Worm (Caenorhabditis elegans) whole organism, L3 larva: ENCODE data around the gene shk-1.

Source experiments
- ZK546.5 ChIP-seq: sonication (generic microtip); optimal IDR thresholded peaks from 2 replicates; lab custom pipeline; 2017; ENCODE audit warnings: missing biosample characterization, missing genetic modification characterization
- aly-2 ChIP-seq: fragments of 150-350 bp; optimal IDR thresholded peaks from 2 replicates; lab custom pipeline; 2014; ENCODE audit warnings: missing biosample characterization, missing genetic modification characterization
- ama-1 ChIP-seq: fragments of 150-350 bp; optimal IDR thresholded peaks from 2 replicates; lab custom pipeline; 2018
- elt-3 ChIP-seq, 3 experiments: fragments of 150-350 bp in 1 of 3; sonication (generic microtip) in 2 of 3; optimal IDR thresholded peaks; 2 replicates in 2 of 3; 4 replicates in 1 of 3; lab custom pipeline; 2014 to 2017; ENCODE audit warnings: missing biosample characterization in 3 of 3, missing genetic modification characterization in 3 of 3
- fos-1 ChIP-seq: fragments of 150-350 bp; optimal IDR thresholded peaks from 2 replicates; lab custom pipeline; 2014; ENCODE audit warnings: missing biosample characterization, missing genetic modification characterization
- mdl-1 ChIP-seq: fragments of 150-350 bp; optimal IDR thresholded peaks from 2 replicates; lab custom pipeline; 2014; ENCODE audit warnings: missing biosample characterization, missing genetic modification characterization
- mml-1 ChIP-seq: fragments of 150-350 bp; sonication (generic microtip); optimal IDR thresholded peaks from 3 replicates; lab custom pipeline; 2014; ENCODE audit warnings: missing biosample characterization, missing genetic modification characterization
- nhr-11 ChIP-seq: fragments of 150-350 bp; optimal IDR thresholded peaks from 2 replicates; lab custom pipeline; 2014; ENCODE audit warnings: missing biosample characterization, missing genetic modification characterization
- nhr-76 ChIP-seq: fragments of 150-350 bp; sonication (generic microtip); optimal IDR thresholded peaks from 5 replicates; lab custom pipeline; 2014; ENCODE audit warnings: missing biosample characterization, missing genetic modification characterization
- pha-4 ChIP-seq: fragments of 150-350 bp; optimal IDR thresholded peaks from 2 replicates; lab custom pipeline; 2014; ENCODE audit warnings: missing biosample characterization, missing genetic modification reagents, missing genetic modification characterization
- pqm-1 ChIP-seq: fragments of 150-350 bp; optimal IDR thresholded peaks from 2 replicates; lab custom pipeline; 2017; ENCODE audit warnings: missing biosample characterization, missing genetic modification characterization, inconsistent platforms
- tbx-2 ChIP-seq: sonication (generic microtip); optimal IDR thresholded peaks from 2 replicates; lab custom pipeline; 2016; ENCODE audit warnings: mild to moderate bottlenecking, missing genetic modification characterization, missing compliant biosample characterization
- ztf-11 ChIP-seq: fragments of 150-350 bp; optimal IDR thresholded peaks from 2 replicates; lab custom pipeline; 2014; ENCODE audit warnings: missing biosample characterization, missing genetic modification characterization
- ztf-4 ChIP-seq: fragments of 150-350 bp; optimal IDR thresholded peaks from 2 replicates; lab custom pipeline; 2014; ENCODE audit warnings: missing biosample characterization, missing genetic modification characterization

- TF ChIP-seq mdl-1 (no peak), aly-2 (no peak), ama-1 (lab: Kevin White, UChicago) (no peak), ZK546.5 (tag; lab: Kevin White, UChicago) (no peak), pha-4 (tag; lab: Kevin White, UChicago) (no peak), ztf-4 (no peak), tbx-2 (tag; lab: Kevin White, UChicago) (no peak), nhr-11 (tag; lab: Kevin White, UChicago) (no peak), elt-3 (tag; optimal IDR thresholded peaks at IDR 0.05; lab: Kevin White, UChicago) (no peak), nhr-76 (tag; lab: Kevin White, UChicago) (no peak), pqm-1 (tag; lab: Kevin White, UChicago) (no peak), ztf-11 (tag; lab: Kevin White, UChicago) (no peak), mml-1 (tag; lab: Kevin White, UChicago) (no peak), fos-1 (no peak)
Observed at ce11 chrII:9793197-9793596, 35.2 kb downstream of the shk-1 start, which contains the start of gene cyp-13A3.
